Worm (Caenorhabditis elegans): Measurements from ENCODE around the gene C28A5.2.
A peak's percentile ranks its signal among the peaks of the same experiment; 100 is the strongest.

The C28A5.2 gene

DNA sequence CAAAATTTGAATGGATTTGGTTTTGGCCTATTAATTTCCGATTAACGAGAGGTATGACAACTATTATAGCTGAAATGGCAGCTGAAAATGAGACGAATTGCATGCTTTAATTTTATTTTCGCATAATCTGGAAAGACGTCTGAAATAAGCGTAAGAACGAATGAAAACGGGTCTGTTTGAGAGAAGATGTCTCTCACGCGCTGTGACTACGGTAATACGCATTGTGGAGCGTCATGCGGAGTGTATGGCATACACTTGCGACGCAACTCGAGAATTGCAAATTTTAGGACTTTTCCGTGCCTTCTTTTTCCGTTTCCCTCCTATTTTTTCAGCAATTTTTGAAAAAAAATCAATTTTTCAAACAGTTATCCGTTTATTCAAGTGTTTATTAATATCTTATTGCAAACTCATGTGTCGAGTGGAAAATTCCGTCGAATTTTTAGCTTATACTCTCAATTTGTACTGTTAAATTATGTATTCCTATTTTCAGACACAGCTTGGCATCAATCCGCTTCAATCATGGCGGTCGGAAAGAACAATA lies 36.2 kb upstream of the C28A5.2 start, which contains the start of gene rps-1 (continued):
- TF ChIP-seq hlh-30 (tag; optimal IDR thresholded peaks at IDR 0.05; ENCODE audit: insufficient read depth) (peak; percentile 93), gmeb-2 (tag; optimal IDR thresholded peaks at IDR 0.05) (peak; percentile 58), lim-6 (tag; optimal IDR thresholded peaks at IDR 0.05) (peak; percentile 43), ceh-48 (tag; optimal IDR thresholded peaks at IDR 0.05) (peak; percentile 48), hlh-13 (GFP tag; optimal IDR thresholded peaks at IDR 0.05) (no peak), odd-2 (tag; optimal IDR thresholded peaks at IDR 0.05) (no peak), hlh-15 (tag; optimal IDR thresholded peaks at IDR 0.05) (no peak), che-1 (tag; optimal IDR thresholded peaks at IDR 0.05) (peak; percentile 7), ceh-19 (GFP tag; optimal IDR thresholded peaks at IDR 0.05) (no peak), tbx-2 (tag; optimal IDR thresholded peaks at IDR 0.05) (peak; percentile 92), pha-2 (tag; optimal IDR thresholded peaks at IDR 0.05) (no peak), unc-3 (GFP tag; conservative IDR thresholded peaks at IDR 0.05) (peak; percentile 62; the same call in 1 of the 2 replicates), unc-3 (tag; optimal IDR thresholded peaks at IDR 0.05) (peak; percentile 50), eyg-1 (tag; optimal IDR thresholded peaks at IDR 0.05) (peak; percentile 14), rnt-1 (tag; optimal IDR thresholded peaks at IDR 0.05) (peak; percentile 93), dmd-4 (tag; optimal IDR thresholded peaks at IDR 0.05; ENCODE audit: borderline replicate concordance) (no peak), ceh-14 (tag; optimal IDR thresholded peaks at IDR 0.05) (peak; percentile 92)

DNA sequence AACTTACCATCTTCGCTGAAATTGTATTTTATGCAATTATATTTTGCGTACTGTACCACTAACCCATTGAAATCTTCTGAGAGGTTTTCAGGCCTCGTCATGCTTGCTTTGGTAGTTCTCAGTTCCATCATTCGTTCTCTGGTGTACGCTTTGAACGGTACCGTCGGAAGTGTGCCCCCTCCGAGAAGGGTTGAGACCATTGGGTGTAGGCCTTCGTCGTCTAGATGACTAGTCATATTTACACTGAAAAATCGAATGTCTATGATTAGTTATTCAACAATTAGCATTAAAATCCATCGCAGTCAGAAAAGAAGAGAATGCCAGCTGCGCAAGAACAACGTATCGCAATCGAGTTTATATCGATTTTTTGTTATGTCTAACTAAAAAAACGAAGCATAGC lies 35.6 kb upstream of the C28A5.2 start, which contains the start of gene ifet-1:
Gene ifet-1 (minus strand): TSS at position 243 of the 400 bp plus-strand sequence.
- no peak for TF ChIP-seq fkh-10 (GFP tag; optimal IDR thresholded peaks at IDR 0.05)
- no peak for TF ChIP-seq ceh-18 (tag; optimal IDR thresholded peaks at IDR 0.05)
- TF ChIP-seq lim-6 (tag; optimal IDR thresholded peaks at IDR 0.05): no peak
- TF ChIP-seq fkh-6 (tag; optimal IDR thresholded peaks at IDR 0.05): no peak
- TF ChIP-seq elt-4 (tag; optimal IDR thresholded peaks at IDR 0.05): no peak
- TF ChIP-seq dve-1 (tag; optimal IDR thresholded peaks at IDR 0.05): no peak
- no peak for TF ChIP-seq ceh-19 (GFP tag; optimal IDR thresholded peaks at IDR 0.05)
- no peak for TF ChIP-seq fax-1 (tag; optimal IDR thresholded peaks at IDR 0.05)
- no peak for TF ChIP-seq T23F11.4 (GFP tag; optimal IDR thresholded peaks at IDR 0.05)
- TF ChIP-seq pat-9 (tag; optimal IDR thresholded peaks at IDR 0.05): no peak
- TF ChIP-seq unc-86 (tag; optimal IDR thresholded peaks at IDR 0.05): no peak
- no peak for TF ChIP-seq sox-4 (tag; optimal IDR thresholded peaks at IDR 0.05)

DNA sequence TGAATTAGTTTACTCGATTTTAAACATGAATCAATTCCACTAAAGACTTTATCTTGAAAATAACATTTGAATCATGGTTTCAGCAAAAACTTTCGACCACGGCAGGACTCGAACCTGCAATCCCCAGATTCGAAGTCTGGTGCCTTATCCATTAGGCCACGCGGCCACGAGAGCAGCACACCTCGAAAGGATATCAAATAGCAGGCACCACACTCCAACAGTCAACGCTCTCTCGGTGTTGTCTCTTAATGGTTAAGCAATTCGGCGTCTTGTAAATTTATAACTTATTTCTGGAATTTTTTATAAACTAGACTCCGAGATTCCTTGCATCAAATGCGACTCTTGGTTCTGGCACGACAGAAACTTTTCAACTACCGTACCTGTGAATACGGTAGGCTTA lies 31.4 kb upstream of the C28A5.2 start:
- TF ChIP-seq ceh-2 (tag; optimal IDR thresholded peaks at IDR 0.05) (peak; percentile 77), elt-4 (tag; optimal IDR thresholded peaks at IDR 0.05) (no peak), C08G9.2 (tag; optimal IDR thresholded peaks at IDR 0.05) (peak; percentile 67), ets-4 (tag; optimal IDR thresholded peaks at IDR 0.05) (peak; percentile 15), ceh-34 (tag; optimal IDR thresholded peaks at IDR 0.05) (peak; percentile 85), npax-4 (tag; optimal IDR thresholded peaks at IDR 0.05) (peak; percentile 86), mec-3 (tag; optimal IDR thresholded peaks at IDR 0.05; ENCODE audit: borderline replicate concordance) (no peak), lin-11 (tag; optimal IDR thresholded peaks at IDR 0.05) (peak; percentile 83), che-1 (tag; optimal IDR thresholded peaks at IDR 0.05) (peak; percentile 87), ceh-24 (tag; optimal IDR thresholded peaks at IDR 0.05) (peak; percentile 45), pha-2 (tag; optimal IDR thresholded peaks at IDR 0.05) (peak; percentile 84), hlh-8 (tag; optimal IDR thresholded peaks at IDR 0.05) (peak; percentile 72), syd-9 (tag; optimal IDR thresholded peaks at IDR 0.05) (peak; percentile 87), ceh-45 (GFP tag; IDR thresholded peaks at IDR 0.05) (peak; percentile 85), pat-9 (tag; optimal IDR thresholded peaks at IDR 0.05) (peak; percentile 87), zip-5 (tag; optimal IDR thresholded peaks at IDR 0.05) (peak; percentile 54), ceh-14 (tag; optimal IDR thresholded peaks at IDR 0.05) (peak; percentile 33), pax-1 (tag; optimal IDR thresholded peaks at IDR 0.05) (no peak), dmd-4 (tag; optimal IDR thresholded peaks at IDR 0.05; ENCODE audit: borderline replicate concordance) (peak; percentile 65), unc-86 (tag; optimal IDR thresholded peaks at IDR 0.05) (peak; percentile 89), hlh-13 (GFP tag; optimal IDR thresholded peaks at IDR 0.05) (peak; percentile 83), K09A11.1 (tag; optimal IDR thresholded peaks at IDR 0.05; ENCODE audit: insufficient read depth) (peak; percentile 73), hlh-6 (tag; optimal IDR thresholded peaks at IDR 0.05) (peak; percentile 90), ceh-6 (GFP tag; optimal IDR thresholded peaks at IDR 0.05) (peak; percentile 92), ama-1 (optimal IDR thresholded peaks at IDR 0.05) (no peak), ceh-31 (tag; optimal IDR thresholded peaks at IDR 0.05) (peak; percentile 69), ttx-3 (tag; optimal IDR thresholded peaks at IDR 0.05) (peak; percentile 83), rnt-1 (tag; optimal IDR thresholded peaks at IDR 0.05) (peak; percentile 61), eyg-1 (tag; optimal IDR thresholded peaks at IDR 0.05) (peak; percentile 89), elt-2 (tag; optimal IDR thresholded peaks at IDR 0.05) (peak; percentile 93), F13H6.1 (tag; optimal IDR thresholded peaks at IDR 0.05) (peak; percentile 73)

Measured in whole organism, late embryonic.